Fruit fly (Drosophila melanogaster): Measurements from ENCODE around the gene Ran.

DNA sequence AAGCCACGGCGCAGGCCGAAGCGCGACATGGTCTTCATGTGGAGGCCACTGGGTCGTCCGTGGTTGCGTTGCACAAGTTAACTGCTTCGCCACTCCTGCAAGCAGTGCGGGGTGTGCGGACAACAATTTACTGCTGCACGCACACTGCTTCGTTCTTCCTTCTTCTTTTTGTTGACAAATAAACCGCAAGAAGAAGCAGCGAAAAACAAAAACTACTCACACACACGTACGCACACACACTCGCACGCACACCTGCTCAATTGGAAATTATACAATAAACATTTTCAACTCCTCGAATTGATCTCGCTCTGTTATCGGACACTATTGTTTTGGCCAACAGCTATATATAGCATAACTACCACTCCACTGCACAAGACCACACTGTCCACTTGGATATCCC, 25.0 kb downstream of the Ran start:
- TF ChIP-seq cic (GFP tag; optimal IDR thresholded peaks at IDR 0.05) (no peak), bab1 (GFP tag; optimal IDR thresholded peaks at IDR 0.05) (no peak), kay (GFP tag; ENCODE audit: borderline replicate concordance) (no peak), CG14711 (tag; optimal IDR thresholded peaks at IDR 0.05) (no peak), cnc (optimal IDR thresholded peaks at IDR 0.05) (no peak)

All from whole organism, adult.